Fruit fly (Drosophila melanogaster) whole organism: ENCODE measurements around the gene Sytbeta.

Source experiments
- CG8478 ChIP-seq: fragments of >200 bp; optimal IDR thresholded peaks from 2 replicates; lab custom pipeline; 2018; ENCODE audit warnings: inconsistent platforms
- EcR ChIP-seq, 2 experiments: fragments of >200 bp; optimal IDR thresholded peaks; 2 replicates each; lab custom pipeline; 2017; ENCODE audit warnings: missing biosample characterization in 2 of 2, missing genetic modification characterization in 2 of 2, missing genetic modification reagents in 2 of 2
- pan ChIP-seq: fragments of >200 bp; optimal IDR thresholded peaks from 2 replicates; lab custom pipeline; 2017
- psq ChIP-seq: fragments of >200 bp; optimal IDR thresholded peaks from 2 replicates; lab custom pipeline; 2017
- usp ChIP-seq: fragments of >200 bp; optimal IDR thresholded peaks from 2 replicates; lab custom pipeline; 2017; ENCODE audit warnings: missing biosample characterization, missing genetic modification characterization, mixed read lengths

- TF ChIP-seq EcR (GFP tag; optimal IDR thresholded peaks at IDR 0.05; lab: Kevin White, UChicago) (no peak), CG8478 (lab: Kevin White, UChicago) (no peak), psq (lab: Kevin White, UChicago) (no peak), usp (no peak), pan (lab: Kevin White, UChicago) (no peak)
These were observed 65.3 kb downstream of the Sytbeta start, which contains the start of the genes mRpL39 and Prosbeta2 for dm6 chr3L:14999284-15000019.
